Worm (Caenorhabditis elegans) whole organism, L2 larva: ENCODE results near the gene F38A1.11.

ENCODE experiments used
- C34F6.9 ChIP-seq: fragments of 150-350 bp; optimal IDR thresholded peaks from 2 replicates; lab custom pipeline; 2014; ENCODE audit warnings: missing biosample characterization, missing genetic modification characterization
- R02D3.7 ChIP-seq: fragments of 150-350 bp; optimal IDR thresholded peaks from 2 replicates; lab custom pipeline; 2014; ENCODE audit warnings: missing biosample characterization, missing genetic modification characterization
- alr-1 ChIP-seq: fragments of 150-350 bp; optimal IDR thresholded peaks from 2 replicates; lab custom pipeline; 2014; ENCODE audit warnings: missing biosample characterization, missing genetic modification characterization
- aly-2 ChIP-seq: fragments of 150-350 bp; optimal IDR thresholded peaks from 2 replicates; lab custom pipeline; 2014; ENCODE audit warnings: missing biosample characterization, missing genetic modification characterization
- blmp-1 ChIP-seq: sonication (generic microtip); optimal IDR thresholded peaks from 2 replicates; lab custom pipeline; 2017; ENCODE audit warnings: missing genetic modification characterization, mild to moderate bottlenecking, missing compliant biosample characterization, antibody characterized with exemption, moderate library complexity; ENCODE audit not compliant: insufficient read depth
- ceh-82 ChIP-seq: fragments of 150-350 bp; optimal IDR thresholded peaks from 2 replicates; lab custom pipeline; 2014; ENCODE audit warnings: missing biosample characterization, missing genetic modification characterization
- elt-1 ChIP-seq: fragments of 150-350 bp; optimal IDR thresholded peaks from 2 replicates; lab custom pipeline; 2014; ENCODE audit warnings: missing biosample characterization, missing genetic modification characterization
- fos-1 ChIP-seq: fragments of 150-350 bp; optimal IDR thresholded peaks from 2 replicates; lab custom pipeline; 2014; ENCODE audit warnings: missing biosample characterization, missing genetic modification characterization
- lsy-2 ChIP-seq, 2 experiments: fragments of 150-350 bp in 1 of 2; sonication (generic microtip) in 1 of 2; optimal IDR thresholded peaks; 2 replicates each; lab custom pipeline; 2014 to 2017; ENCODE audit warnings: missing biosample characterization in 2 of 2, missing genetic modification characterization in 2 of 2
- mdl-1 ChIP-seq, 2 experiments: fragments of 150-350 bp in 1 of 2; sonication (generic microtip) in 1 of 2; optimal IDR thresholded peaks; 2 replicates each; lab custom pipeline; 2017; ENCODE audit warnings: missing biosample characterization in 2 of 2, missing genetic modification characterization in 2 of 2
- nhr-12 ChIP-seq: fragments of 150-350 bp; optimal IDR thresholded peaks from 2 replicates; lab custom pipeline; 2014; ENCODE audit warnings: missing biosample characterization, missing genetic modification characterization
- skn-1 ChIP-seq: sonication (generic microtip); optimal IDR thresholded peaks from 2 replicates; lab custom pipeline; 2017; ENCODE audit warnings: missing biosample characterization, missing genetic modification characterization
- snpc-4 ChIP-seq: fragments of 150-350 bp; optimal IDR thresholded peaks from 2 replicates; lab custom pipeline; 2014; ENCODE audit warnings: missing biosample characterization, missing genetic modification characterization
- zag-1 ChIP-seq: fragments of 150-350 bp; optimal IDR thresholded peaks from 2 replicates; lab custom pipeline; 2014; ENCODE audit warnings: missing biosample characterization, missing genetic modification characterization

ce11 chrIV:1284877-1285276, 37.7 kb downstream of the F38A1.11 start:
- TF ChIP-seq nhr-12 (tag; lab: Kevin White, UChicago) (no peak), ceh-82 (tag; lab: Kevin White, UChicago) (no peak), zag-1 (no peak), R02D3.7 (tag; lab: Kevin White, UChicago) (no peak), alr-1 (tag; lab: Kevin White, UChicago) (no peak), elt-1 (tag; lab: Kevin White, UChicago) (no peak), blmp-1 (tag; lab: Kevin White, UChicago) (no peak), lsy-2 (tag; optimal IDR thresholded peaks at IDR 0.05; lab: Kevin White, UChicago) (no peak), C34F6.9 (tag; lab: Kevin White, UChicago) (no peak), fos-1 (tag; lab: Kevin White, UChicago) (peak; percentile 74), mdl-1 (tag; optimal IDR thresholded peaks at IDR 0.05; lab: Kevin White, UChicago) (no peak), snpc-4 (no peak), skn-1 (tag; lab: Kevin White, UChicago) (no peak), aly-2 (tag; lab: Kevin White, UChicago) (no peak)
